Worm (Caenorhabditis elegans): ENCODE results near the gene F38A5.2.

Gene F38A5.2

ce11 chrIV:6556624-6557368 lies 28.4 kb downstream of the F38A5.2 start, which contains the start of gene try-3 (continued):
- no peak for TF ChIP-seq ceh-2 (tag; optimal IDR thresholded peaks at IDR 0.05)
- peak; percentile 55 for TF ChIP-seq sox-4 (tag; optimal IDR thresholded peaks at IDR 0.05)
- no peak for TF ChIP-seq ama-1 (optimal IDR thresholded peaks at IDR 0.05)
- no peak for TF ChIP-seq nhr-11 (tag; optimal IDR thresholded peaks at IDR 0.05)
- TF ChIP-seq K09A11.1 (tag; optimal IDR thresholded peaks at IDR 0.05; ENCODE audit: insufficient read depth) = peak; percentile 24
- TF ChIP-seq ahr-1 (tag; optimal IDR thresholded peaks at IDR 0.05) = peak; percentile 16
- no peak for TF ChIP-seq Y22D7AL.16 (tag; optimal IDR thresholded peaks at IDR 0.05)
- peak; percentile 53 for TF ChIP-seq nhr-232 (tag; optimal IDR thresholded peaks at IDR 0.05)
- TF ChIP-seq sdc-2 (tag; optimal IDR thresholded peaks at IDR 0.05) = peak; percentile 14
- no peak for TF ChIP-seq rnt-1 (tag; optimal IDR thresholded peaks at IDR 0.05)
- TF ChIP-seq elt-4 (tag; optimal IDR thresholded peaks at IDR 0.05) = no peak
- no peak for TF ChIP-seq dmd-4 (tag; optimal IDR thresholded peaks at IDR 0.05; ENCODE audit: borderline replicate concordance)
- TF ChIP-seq ceh-31 (tag; optimal IDR thresholded peaks at IDR 0.05) = peak; percentile 71
- no peak for TF ChIP-seq ceh-45 (GFP tag; IDR thresholded peaks at IDR 0.05)
- TF ChIP-seq C08G9.2 (tag; optimal IDR thresholded peaks at IDR 0.05) = peak; percentile 17
- TF ChIP-seq T23F11.4 (GFP tag; optimal IDR thresholded peaks at IDR 0.05) = peak; percentile 60
- no peak for TF ChIP-seq fkh-10 (GFP tag; optimal IDR thresholded peaks at IDR 0.05)
- TF ChIP-seq unc-55 (GFP tag; optimal IDR thresholded peaks at IDR 0.05) = no peak
- no peak for TF ChIP-seq lim-6 (tag; optimal IDR thresholded peaks at IDR 0.05)
- TF ChIP-seq ets-4 (tag; optimal IDR thresholded peaks at IDR 0.05) = no peak
- TF ChIP-seq ceh-34 (tag; optimal IDR thresholded peaks at IDR 0.05) = peak; percentile 24
- peak; percentile 16 for TF ChIP-seq hlh-13 (GFP tag; optimal IDR thresholded peaks at IDR 0.05)
- peak; percentile 26 for TF ChIP-seq pqm-1 (tag; optimal IDR thresholded peaks at IDR 0.05)
- peak; percentile 42 for TF ChIP-seq ttx-3 (tag; optimal IDR thresholded peaks at IDR 0.05)
- no peak for TF ChIP-seq F13H6.1 (tag; optimal IDR thresholded peaks at IDR 0.05)
- TF ChIP-seq hlh-30 (tag; optimal IDR thresholded peaks at IDR 0.05; ENCODE audit: insufficient read depth) = no peak
- peak; percentile 23 for TF ChIP-seq pros-1 (tag; optimal IDR thresholded peaks at IDR 0.05)
- peak; percentile 51 for TF ChIP-seq gmeb-2 (tag; optimal IDR thresholded peaks at IDR 0.05)
- no peak for TF ChIP-seq ceh-22 (tag; optimal IDR thresholded peaks at IDR 0.05)
- peak; percentile 58 for TF ChIP-seq nfya-1 (tag; optimal IDR thresholded peaks at IDR 0.05)
- no peak for TF ChIP-seq ceh-9 (tag; optimal IDR thresholded peaks at IDR 0.05)
- TF ChIP-seq tbx-7 (tag; optimal IDR thresholded peaks at IDR 0.05) = no peak
- peak; percentile 59 for TF ChIP-seq che-1 (tag; optimal IDR thresholded peaks at IDR 0.05)
- TF ChIP-seq ceh-19 (GFP tag; optimal IDR thresholded peaks at IDR 0.05) = peak; percentile 52
- peak; percentile 56 for TF ChIP-seq lin-11 (tag; optimal IDR thresholded peaks at IDR 0.05)
- TF ChIP-seq mec-3 (tag; optimal IDR thresholded peaks at IDR 0.05; ENCODE audit: borderline replicate concordance) = no peak
- TF ChIP-seq madf-2 (tag; optimal IDR thresholded peaks at IDR 0.05) = no peak
- no peak for TF ChIP-seq npax-4 (tag; optimal IDR thresholded peaks at IDR 0.05)
- TF ChIP-seq C38D4.7 (GFP tag; optimal IDR thresholded peaks at IDR 0.05) = peak; percentile 34
- peak; percentile 49 for TF ChIP-seq tbx-2 (tag; optimal IDR thresholded peaks at IDR 0.05)
- peak; percentile 43; the same call in 1 of the 2 replicates for TF ChIP-seq unc-3 (GFP tag; conservative IDR thresholded peaks at IDR 0.05)
- TF ChIP-seq unc-3 (tag; optimal IDR thresholded peaks at IDR 0.05) = peak; percentile 31
- TF ChIP-seq pha-2 (tag; optimal IDR thresholded peaks at IDR 0.05) = peak; percentile 47
- TF ChIP-seq pag-3 (tag; optimal IDR thresholded peaks at IDR 0.05; ENCODE audit: borderline replicate concordance) = no peak
- TF ChIP-seq eyg-1 (tag; optimal IDR thresholded peaks at IDR 0.05) = peak; percentile 36
- peak; percentile 17 for TF ChIP-seq ceh-18 (tag; optimal IDR thresholded peaks at IDR 0.05)
- TF ChIP-seq fkh-6 (tag; optimal IDR thresholded peaks at IDR 0.05) = no peak
- peak; percentile 7 for TF ChIP-seq ceh-30 (tag; optimal IDR thresholded peaks at IDR 0.05)
- no peak for TF ChIP-seq ceh-48 (tag; optimal IDR thresholded peaks at IDR 0.05)
- TF ChIP-seq pat-9 (tag; optimal IDR thresholded peaks at IDR 0.05) = peak; percentile 50

Data from whole organism, late embryonic.